Worm (Caenorhabditis elegans) whole organism, midembryonic: ENCODE data around the gene F38B2.3.

Experiments used
- T22C8.4 ChIP-seq: fragments of 200-800 bp; sonication (Bioruptor generic); IDR thresholded peaks from 2 replicates; pipeline ENCODE4 v1.3.6; 2022; ENCODE audit warnings: missing genetic modification characterization, missing compliant biosample characterization
- flt-1 ChIP-seq: fragments of 200-800 bp; sonication (Bioruptor generic); IDR thresholded peaks from 2 replicates; pipeline ENCODE4 v1.3.6; 2022; ENCODE audit warnings: missing genetic modification characterization, missing compliant biosample characterization
- klf-2 ChIP-seq: fragments of 200-800 bp; sonication (Bioruptor generic); conservative IDR thresholded peaks from 2 replicates; pipeline ENCODE4 v1.3.6; 2022; ENCODE audit warnings: missing genetic modification reagents, missing genetic modification characterization, missing compliant biosample characterization
- ztf-29 ChIP-seq: fragments of 200-800 bp; sonication (Bioruptor generic); IDR thresholded peaks from 2 replicates; pipeline ENCODE4 v1.3.6; 2022; ENCODE audit warnings: missing genetic modification reagents, missing genetic modification characterization, missing compliant biosample characterization

- TF ChIP-seq ztf-29 (GFP tag; lab: Robert Waterston, UW) (no peak), flt-1 (GFP tag; lab: Robert Waterston, UW) (no peak), klf-2 (GFP tag; lab: Robert Waterston, UW) (no peak), T22C8.4 (no peak)
Observed at ce11 chrX:11323225-11323624, 37.1 kb upstream of the F38B2.3 start.
